Fruit fly (Drosophila melanogaster): Measurements from ENCODE around the gene CG13474.

The CG13474 gene

dm6 chr3L:14652554-14652953 is 44.4 kb downstream of the CG13474 start (continued):
- TF ChIP-seq fd96Cb (tag; optimal IDR thresholded peaks at IDR 0.05), result peak; percentile 85
- TF ChIP-seq ems (GFP tag; optimal IDR thresholded peaks at IDR 0.05), result peak; percentile 35
- TF ChIP-seq unpg (GFP tag; optimal IDR thresholded peaks at IDR 0.05), result peak; percentile 84
- TF ChIP-seq CG2199 (GFP tag; IDR thresholded peaks at IDR 0.05), result no peak
- TF ChIP-seq vnd (GFP tag; IDR thresholded peaks at IDR 0.05; ENCODE audit: partially characterized antibody), result no peak
- TF ChIP-seq cad (GFP tag; optimal IDR thresholded peaks at IDR 0.05), result no peak
- TF ChIP-seq cwo (GFP tag; optimal IDR thresholded peaks at IDR 0.05), result peak; percentile 49
- TF ChIP-seq ap (GFP tag; IDR thresholded peaks at IDR 0.05), result peak; percentile 59; the same call in 1 of the 2 replicates
- peak; percentile 34; the same call in 1 of the 2 replicates for TF ChIP-seq CG11247 (GFP tag; IDR thresholded peaks at IDR 0.05)
- TF ChIP-seq CG7745 (tag; optimal IDR thresholded peaks at IDR 0.05), result peak; percentile 62
- no peak for TF ChIP-seq pan (optimal IDR thresholded peaks at IDR 0.05)
- TF ChIP-seq pan (GFP tag; optimal IDR thresholded peaks at IDR 0.05 in 1 of 2, IDR thresholded peaks at IDR 0.05 in 1 of 2), result peak in 1 of 2 experiments; percentile 65
- TF ChIP-seq Nf-YB (GFP tag; optimal IDR thresholded peaks at IDR 0.05), result peak; percentile 72
- peak; percentile 84 for TF ChIP-seq nmo (GFP tag; optimal IDR thresholded peaks at IDR 0.05)
- TF ChIP-seq pnt (GFP tag; optimal IDR thresholded peaks at IDR 0.05), result peak; percentile 57
- TF ChIP-seq CG18476 (GFP tag; optimal IDR thresholded peaks at IDR 0.05), result peak; percentile 69
- no peak for TF ChIP-seq CG15479 (GFP tag; optimal IDR thresholded peaks at IDR 0.05)
- no peak for TF ChIP-seq Dbx (GFP tag; IDR thresholded peaks at IDR 0.05)
- peak; percentile 28; the same call in 1 of the 2 replicates for TF ChIP-seq crol (GFP tag; IDR thresholded peaks at IDR 0.05)
- peak; percentile 66; the same call in 2 of the 3 replicates for TF ChIP-seq CG11093 (GFP tag; IDR thresholded peaks at IDR 0.05)
- peak; percentile 38 for TF ChIP-seq Dad (GFP tag; optimal IDR thresholded peaks at IDR 0.05)
- peak; percentile 80 for TF ChIP-seq tap (tag; optimal IDR thresholded peaks at IDR 0.05)
- peak; percentile 53 for TF ChIP-seq CG30020 (tag; optimal IDR thresholded peaks at IDR 0.05)
- peak; percentile 68 for TF ChIP-seq CG4707 (GFP tag; optimal IDR thresholded peaks at IDR 0.05)
- TF ChIP-seq CG4730 (GFP tag; IDR thresholded peaks at IDR 0.05), result peak; percentile 49; the same call in 1 of the 2 replicates
- peak; percentile 60 for TF ChIP-seq lmd (GFP tag; IDR thresholded peaks at IDR 0.05)
- TF ChIP-seq CG12236 (GFP tag; optimal IDR thresholded peaks at IDR 0.05), result peak; percentile 74
- TF ChIP-seq cato (GFP tag; optimal IDR thresholded peaks at IDR 0.05; ENCODE audit: borderline replicate concordance), result peak; percentile 8
- no peak for TF ChIP-seq gfzf (GFP tag; optimal IDR thresholded peaks at IDR 0.05)
- peak; percentile 36 for TF ChIP-seq slbo (GFP tag; IDR thresholded peaks at IDR 0.05)
- TF ChIP-seq ERR (GFP tag; optimal IDR thresholded peaks at IDR 0.05), result peak; percentile 48
- peak; percentile 42 for TF ChIP-seq Meics (GFP tag; optimal IDR thresholded peaks at IDR 0.05)
- peak; percentile 94 for TF ChIP-seq CG14710 (tag; optimal IDR thresholded peaks at IDR 0.05)
- peak; percentile 21 for TF ChIP-seq CG4617 (GFP tag; optimal IDR thresholded peaks at IDR 0.05; ENCODE audit: borderline replicate concordance)
- peak; percentile 54 for TF ChIP-seq zf30C (GFP tag; optimal IDR thresholded peaks at IDR 0.05)
- peak; percentile 62 for TF ChIP-seq CG13624 (GFP tag; optimal IDR thresholded peaks at IDR 0.05)
- TF ChIP-seq CG34422 (GFP tag; IDR thresholded peaks at IDR 0.05), result no peak
- peak; percentile 72 for TF ChIP-seq CG18599 (GFP tag; optimal IDR thresholded peaks at IDR 0.05)
- TF ChIP-seq Dref (GFP tag; IDR thresholded peaks at IDR 0.05), result no peak
- peak; percentile 56; the same call in 1 of the 2 replicates for TF ChIP-seq ttk (GFP tag; IDR thresholded peaks at IDR 0.05)
- TF ChIP-seq CrebB (tag; optimal IDR thresholded peaks at IDR 0.05), result peak; percentile 29
- TF ChIP-seq otp (GFP tag; IDR thresholded peaks at IDR 0.05), result peak; percentile 79; the same call in 2 of the 3 replicates
- peak; percentile 54 for TF ChIP-seq CG8089 (GFP tag; optimal IDR thresholded peaks at IDR 0.05)
- TF ChIP-seq HLH54F (GFP tag; optimal IDR thresholded peaks at IDR 0.05), result peak; percentile 29
- TF ChIP-seq Drgx (GFP tag; IDR thresholded peaks at IDR 0.05), result peak; percentile 85
- TF ChIP-seq Hand (GFP tag; optimal IDR thresholded peaks at IDR 0.05), result no peak
- peak; percentile 53 for TF ChIP-seq org-1 (GFP tag; optimal IDR thresholded peaks at IDR 0.05)
- peak; percentile 41 for TF ChIP-seq CG3065 (GFP tag; optimal IDR thresholded peaks at IDR 0.05)
- TF ChIP-seq Blimp-1 (GFP tag; optimal IDR thresholded peaks at IDR 0.05), result peak; percentile 93
- TF ChIP-seq Abd-B (GFP tag; optimal IDR thresholded peaks at IDR 0.05), result peak; percentile 72
- TF ChIP-seq slp2 (GFP tag; optimal IDR thresholded peaks at IDR 0.05), result peak; percentile 59

Measured in whole organism, embryonic.